Fruit fly (Drosophila melanogaster) whole organism, embryonic: ENCODE measurements around the gene Paris.
A peak's percentile ranks its signal among the peaks of the same experiment; 100 is the strongest.

Source experiments
- Abd-B ChIP-seq: fragments of 200-800 bp; sonication (Bioruptor generic); optimal IDR thresholded peaks from 2 replicates; lab custom pipeline; 2018; ENCODE audit warnings: missing biosample characterization, mild to moderate bottlenecking, missing genetic modification characterization, moderate library complexity
- Aef1 ChIP-seq: fragments of 200-800 bp; sonication (Bioruptor generic); IDR thresholded peaks from 3 replicates; pipeline ENCODE4 v1.3.6; 2022; ENCODE audit warnings: missing biosample characterization, missing genetic modification characterization
- BEAF-32 ChIP-seq: fragments of 200-800 bp; sonication (Bioruptor generic); optimal IDR thresholded peaks from 3 replicates; lab custom pipeline; 2017; ENCODE audit warnings: missing biosample characterization, missing genetic modification characterization, mild to moderate bottlenecking, moderate library complexity, missing genetic modification reagents
- CG1024 ChIP-seq: fragments of 200-800 bp; sonication (Bioruptor generic); IDR thresholded peaks from 2 replicates; pipeline ENCODE4 v1.3.6; 2022; ENCODE audit warnings: missing biosample characterization, missing genetic modification characterization
- CG11504 ChIP-seq: fragments of 200-800 bp; sonication (Bioruptor generic); optimal IDR thresholded peaks from 3 replicates; lab custom pipeline; 2019; ENCODE audit warnings: missing biosample characterization, mild to moderate bottlenecking, missing genetic modification characterization, moderate library complexity
- CG11696 ChIP-seq: fragments of 200-800 bp; sonication (Bioruptor generic); IDR thresholded peaks from 2 replicates; pipeline ENCODE4 v1.3.6; 2022; ENCODE audit warnings: missing biosample characterization, missing genetic modification characterization
- CG12219 ChIP-seq: fragments of 200-800 bp; sonication (Bioruptor generic); optimal IDR thresholded peaks from 3 replicates; lab custom pipeline; 2018; ENCODE audit warnings: missing biosample characterization, mild to moderate bottlenecking, missing genetic modification characterization
- CG13624 ChIP-seq: fragments of 200-800 bp; sonication (Bioruptor generic); optimal IDR thresholded peaks from 2 replicates; lab custom pipeline; 2016; ENCODE audit warnings: missing biosample characterization, missing genetic modification characterization
- CG17802 ChIP-seq: fragments of 200-800 bp; sonication (Bioruptor generic); optimal IDR thresholded peaks from 2 replicates; lab custom pipeline; 2018; ENCODE audit warnings: missing biosample characterization, mild to moderate bottlenecking, missing genetic modification characterization, moderate library complexity
- CG17912 ChIP-seq: fragments of 200-800 bp; sonication (Bioruptor generic); optimal IDR thresholded peaks from 2 replicates; lab custom pipeline; 2018; ENCODE audit warnings: missing biosample characterization, mild to moderate bottlenecking, missing genetic modification characterization
- CG1832 ChIP-seq: fragments of 200-800 bp; sonication (Bioruptor generic); optimal IDR thresholded peaks from 2 replicates; lab custom pipeline; 2017; ENCODE audit warnings: missing biosample characterization, mild to moderate bottlenecking, missing genetic modification characterization, inconsistent platforms
- CG18619 ChIP-seq: fragments of 200-800 bp; sonication (Bioruptor generic); optimal IDR thresholded peaks from 3 replicates; lab custom pipeline; 2017; ENCODE audit warnings: missing biosample characterization, mild to moderate bottlenecking, missing genetic modification characterization
- CG2129 ChIP-seq: fragments of 200-800 bp; sonication (Bioruptor generic); IDR thresholded peaks from 2 replicates; pipeline ENCODE4 v1.3.6; 2022; ENCODE audit warnings: missing biosample characterization, missing genetic modification characterization; ENCODE audit not compliant: partially characterized antibody
- CG2199 ChIP-seq: fragments of 200-800 bp; sonication (Bioruptor generic); IDR thresholded peaks from 3 replicates; pipeline ENCODE4 v1.3.6; 2022; ENCODE audit warnings: missing biosample characterization, missing genetic modification characterization
- CG30020 ChIP-seq: fragments of 200-800 bp; optimal IDR thresholded peaks from 2 replicates; lab custom pipeline; 2019; ENCODE audit warnings: missing biosample characterization, mild to moderate bottlenecking, missing genetic modification characterization, moderate library complexity
- CG30403 ChIP-seq: fragments of 200-800 bp; sonication (Bioruptor generic); optimal IDR thresholded peaks from 3 replicates; lab custom pipeline; 2016; ENCODE audit warnings: missing biosample characterization, missing genetic modification characterization
- CG3163 ChIP-seq: fragments of 200-800 bp; sonication (Bioruptor generic); optimal IDR thresholded peaks from 3 replicates; lab custom pipeline; 2016; ENCODE audit warnings: missing biosample characterization, missing genetic modification characterization
- CG34224 ChIP-seq: fragments of 200-800 bp; sonication (Bioruptor generic); IDR thresholded peaks from 3 replicates; pipeline ENCODE4 v1.3.6; 2022; ENCODE audit warnings: missing biosample characterization, missing genetic modification characterization; ENCODE audit not compliant: partially characterized antibody
- CG3726 ChIP-seq: fragments of 200-800 bp; sonication (Bioruptor generic); IDR thresholded peaks from 3 replicates; pipeline ENCODE4, ENCODE4 v1.3.6; 2022; ENCODE audit warnings: missing biosample characterization, missing genetic modification characterization
- CG4360 ChIP-seq: fragments of 200-800 bp; sonication (Bioruptor generic); IDR thresholded peaks from 2 replicates; pipeline ENCODE4 v1.3.6; 2022; ENCODE audit warnings: missing biosample characterization, missing genetic modification characterization
- CG4617 ChIP-seq: fragments of 200-800 bp; sonication (Bioruptor generic); optimal IDR thresholded peaks from 3 replicates; lab custom pipeline; 2016; ENCODE audit warnings: missing biosample characterization, missing genetic modification characterization, borderline replicate concordance
- CG4820 ChIP-seq: fragments of 200-800 bp; sonication (Bioruptor generic); optimal IDR thresholded peaks from 3 replicates; lab custom pipeline; 2016; ENCODE audit warnings: missing biosample characterization, missing genetic modification characterization
- CG6175 ChIP-seq: fragments of 200-800 bp; sonication (Bioruptor generic); IDR thresholded peaks from 3 replicates; pipeline ENCODE4 v1.3.6; 2022; ENCODE audit warnings: missing biosample characterization, missing genetic modification characterization
- CG7357 ChIP-seq: fragments of 200-800 bp; sonication (Bioruptor generic); IDR thresholded peaks from 3 replicates; pipeline ENCODE4 v1.3.6; 2022; ENCODE audit warnings: missing biosample characterization, missing genetic modification characterization
- CG9215 ChIP-seq: fragments of 200-800 bp; sonication (Bioruptor generic); IDR thresholded peaks from 2 replicates; pipeline ENCODE4 v1.3.6; 2022; ENCODE audit warnings: missing biosample characterization, missing genetic modification characterization
- Dip2 ChIP-seq: fragments of 200-800 bp; sonication (Bioruptor generic); IDR thresholded peaks from 2 replicates; pipeline ENCODE4 v1.3.6; 2022; ENCODE audit warnings: missing biosample characterization, missing genetic modification characterization
- Dip3 ChIP-seq: fragments of 200-800 bp; sonication (Bioruptor generic); optimal IDR thresholded peaks from 3 replicates; lab custom pipeline; 2016; ENCODE audit warnings: missing biosample characterization, missing genetic modification characterization
- HLH54F ChIP-seq: fragments of 200-800 bp; sonication (Bioruptor generic); optimal IDR thresholded peaks from 3 replicates; lab custom pipeline; 2016; ENCODE audit warnings: missing biosample characterization, missing genetic modification characterization
- HLHmδ ChIP-seq: fragments of 200-800 bp; sonication (Bioruptor generic); optimal IDR thresholded peaks from 2 replicates; lab custom pipeline; 2018; ENCODE audit warnings: missing biosample characterization, mild to moderate bottlenecking, missing genetic modification characterization, moderate library complexity
- Mes4 ChIP-seq: fragments of 200-800 bp; sonication (Bioruptor generic); optimal IDR thresholded peaks from 2 replicates; lab custom pipeline; 2016; ENCODE audit warnings: missing biosample characterization, missing genetic modification characterization
- Tbp ChIP-seq: fragments of >200 bp; optimal IDR thresholded peaks from 2 replicates; lab custom pipeline; 2018; ENCODE audit warnings: missing biosample characterization, missing genetic modification characterization
- Trl ChIP-seq, 3 experiments: fragments of >200 bp in 2 of 3; fragments of 200-800 bp in 1 of 3; sonication (Bioruptor generic) in 1 of 3; optimal IDR thresholded peaks; 2 replicates in 1 of 3; 3 replicates in 2 of 3; lab custom pipeline; 2016 to 2017; ENCODE audit warnings: missing biosample characterization in 1 of 3, missing genetic modification characterization in 1 of 3
- Xrp1 ChIP-seq: fragments of 200-800 bp; sonication (Bioruptor generic); IDR thresholded peaks from 2 replicates; pipeline ENCODE4 v1.3.6; 2022; ENCODE audit warnings: missing biosample characterization, missing genetic modification characterization
- chif ChIP-seq, 2 experiments: fragments of 200-800 bp; sonication (Bioruptor generic); optimal IDR thresholded peaks; 3 replicates each; lab custom pipeline; 2016; ENCODE audit warnings: missing biosample characterization in 2 of 2, missing genetic modification characterization in 2 of 2
- chm ChIP-seq: fragments of 200-800 bp; sonication (Bioruptor generic); IDR thresholded peaks from 2 replicates; pipeline ENCODE4 v1.3.6; 2022; ENCODE audit warnings: missing biosample characterization, missing genetic modification characterization
- chn ChIP-seq: fragments of 200-800 bp; sonication (Bioruptor generic); optimal IDR thresholded peaks from 2 replicates; lab custom pipeline; 2016; ENCODE audit warnings: missing biosample characterization, missing genetic modification characterization
- en ChIP-seq: fragments of 200-800 bp; sonication (Bioruptor generic); optimal IDR thresholded peaks from 2 replicates; lab custom pipeline; 2016; ENCODE audit warnings: missing biosample characterization, missing genetic modification characterization
- gem ChIP-seq: fragments of 200-800 bp; sonication (Bioruptor generic); optimal IDR thresholded peaks from 2 replicates; lab custom pipeline; 2019; ENCODE audit warnings: missing biosample characterization, mild to moderate bottlenecking, missing genetic modification characterization, moderate library complexity
- grn ChIP-seq: fragments of 200-800 bp; sonication (Bioruptor generic); optimal IDR thresholded peaks from 3 replicates; lab custom pipeline; 2017; ENCODE audit warnings: missing biosample characterization, missing genetic modification characterization
- gro ChIP-seq: fragments of 200-800 bp; sonication (Bioruptor generic); optimal IDR thresholded peaks from 2 replicates; lab custom pipeline; 2016; ENCODE audit warnings: missing biosample characterization, missing genetic modification characterization
- gsb-n ChIP-seq: fragments of 200-800 bp; sonication (Bioruptor generic); optimal IDR thresholded peaks from 3 replicates; lab custom pipeline; 2018; ENCODE audit warnings: missing biosample characterization, mild to moderate bottlenecking, missing genetic modification characterization
- hb ChIP-seq: fragments of 200-800 bp; sonication (Bioruptor generic); IDR thresholded peaks from 3 replicates; pipeline ENCODE4 v1.3.6; 2022; ENCODE audit warnings: missing biosample characterization, missing genetic modification characterization; ENCODE audit not compliant: partially characterized antibody
- ken ChIP-seq: fragments of 200-800 bp; sonication (Bioruptor generic); IDR thresholded peaks from 3 replicates; pipeline ENCODE4 v1.3.6; 2022; ENCODE audit warnings: missing biosample characterization, missing genetic modification characterization
- nom ChIP-seq: fragments of 200-800 bp; sonication (Bioruptor generic); optimal IDR thresholded peaks from 2 replicates; lab custom pipeline; 2017; ENCODE audit warnings: missing biosample characterization, missing genetic modification characterization, mild to moderate bottlenecking, moderate library complexity, missing genetic modification reagents
- phol ChIP-seq: fragments of 200-800 bp; sonication (Bioruptor generic); optimal IDR thresholded peaks from 3 replicates; lab custom pipeline; 2018; ENCODE audit warnings: missing biosample characterization, mild to moderate bottlenecking, missing genetic modification characterization, moderate library complexity
- ro ChIP-seq: fragments of 200-800 bp; sonication (Bioruptor generic); IDR thresholded peaks from 2 replicates; pipeline ENCODE4 v1.3.6; 2022; ENCODE audit warnings: missing biosample characterization, missing genetic modification characterization
- salm ChIP-seq: fragments of 200-800 bp; sonication (Bioruptor generic); optimal IDR thresholded peaks from 2 replicates; lab custom pipeline; 2018; ENCODE audit warnings: missing biosample characterization, mild to moderate bottlenecking, missing genetic modification characterization

Paris gene

dm6 chr2L:4458119-4459056 lies 5.0 kb upstream of the Paris start, which contains the start of gene RpL27A (continued):
- TF ChIP-seq CG6175 (peak; percentile 67), CG4360 (GFP tag; lab: Robert Waterston, UW) (peak; percentile 58; the same call in 1 of the 2 replicates), CG18619 (GFP tag; lab: Kevin White, UChicago) (peak; percentile 86), Xrp1 (GFP tag; lab: Robert Waterston, UW) (peak; percentile 30; the same call in 1 of the 2 replicates), chn (GFP tag; lab: Kevin White, UChicago) (peak; percentile 53), Abd-B (peak; percentile 47)

- TF ChIP-seq CG2129 (GFP tag; lab: Robert Waterston, UW) (no peak), gro (GFP tag; lab: Kevin White, UChicago) (no peak), Trl (optimal IDR thresholded peaks at IDR 0.05; lab: Kevin White, UChicago) (no peak), Trl (GFP tag; optimal IDR thresholded peaks at IDR 0.05; lab: Kevin White, UChicago) (no peak), Dip3 (GFP tag; lab: Kevin White, UChicago) (peak; percentile 30), CG13624 (GFP tag; lab: Kevin White, UChicago) (no peak), CG3163 (GFP tag; lab: Kevin White, UChicago) (no peak), CG17912 (peak; percentile 27), phol (peak; percentile 56), CG6175 (no peak), CG12219 (GFP tag; lab: Kevin White, UChicago) (peak; percentile 2), hb (GFP tag; lab: Robert Waterston, UW) (no peak), CG30020 (tag; lab: Kevin White, UChicago) (peak; percentile 48), nom (GFP tag; lab: Kevin White, UChicago) (peak; percentile 17), CG11504 (tag; lab: Kevin White, UChicago) (no peak), CG1832 (GFP tag; lab: Kevin White, UChicago) (no peak), CG30403 (GFP tag; lab: Kevin White, UChicago) (peak; percentile 54), gem (tag; lab: Kevin White, UChicago) (no peak), CG7357 (0 out of 3 replicates have a peak, but pooled peaks have one; percentile 23), CG2199 (no peak), CG4617 (GFP tag; lab: Kevin White, UChicago) (peak; percentile 42), HLHmδ (GFP tag; lab: Kevin White, UChicago) (no peak), HLH54F (GFP tag; lab: Kevin White, UChicago) (peak; percentile 32), CG1024 (GFP tag; lab: Robert Waterston, UW) (no peak), en (GFP tag; lab: Kevin White, UChicago) (no peak), ken (GFP tag; lab: Robert Waterston, UW) (no peak), grn (GFP tag; lab: Kevin White, UChicago) (no peak), CG17802 (no peak), chif (GFP tag; optimal IDR thresholded peaks at IDR 0.05; lab: Kevin White, UChicago) (no peak), CG9215 (GFP tag; lab: Robert Waterston, UW) (no peak), gsb-n (peak; percentile 29), ro (GFP tag; lab: Robert Waterston, UW) (no peak), CG34224 (GFP tag; lab: Robert Waterston, UW) (no peak), Tbp (GFP tag; lab: Kevin White, UChicago) (no peak), Aef1 (GFP tag; lab: Robert Waterston, UW) (no peak), chm (GFP tag; lab: Robert Waterston, UW) (no peak), CG11696 (GFP tag; lab: Robert Waterston, UW) (no peak), CG3726 (GFP tag; lab: Robert Waterston, UW) (no peak), BEAF-32 (GFP tag; lab: Kevin White, UChicago) (peak; percentile 35), CG4820 (GFP tag; lab: Kevin White, UChicago) (no peak), Mes4 (GFP tag; lab: Kevin White, UChicago) (no peak), salm (tag; lab: Kevin White, UChicago) (no peak), Dip2 (no peak)
These were observed 3.9 kb upstream of the Paris start, which contains the start of the genes mRpL27 and CG15435 for dm6 chr2L:4459543-4459942. Gene mRpL27 (minus strand): TSS chr2L:4459638. Gene CG15435 (plus strand): TSS chr2L:4459729.
